Fruit fly (Drosophila melanogaster): Measurements from ENCODE around the gene CG4408.

Gene CG4408

DNA sequence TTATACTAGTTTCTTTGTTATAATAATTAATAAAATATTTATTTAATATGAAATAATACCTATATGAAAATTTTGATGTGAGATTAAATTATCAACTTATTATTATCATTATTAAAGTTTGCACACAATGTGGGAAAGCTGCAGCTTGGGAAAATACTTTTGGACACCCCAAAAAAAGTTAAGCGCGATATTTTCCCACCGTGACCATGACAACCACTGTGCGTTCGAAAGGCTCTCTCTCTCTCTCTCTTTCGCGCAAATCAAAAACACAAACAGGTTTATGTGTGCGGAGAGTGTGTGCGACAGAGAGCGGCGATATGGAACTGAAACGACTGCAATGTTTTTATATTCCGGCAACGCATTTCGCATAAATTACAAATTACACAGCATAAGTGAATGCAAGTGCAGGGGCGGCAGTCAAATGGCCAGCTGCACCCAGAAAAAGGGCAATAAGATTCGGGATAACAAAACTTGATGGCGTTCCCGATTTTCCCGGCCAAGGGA is 16.4 kb downstream of the CG4408 start (continued):
- TF ChIP-seq Hsf (GFP tag; optimal IDR thresholded peaks at IDR 0.05), result no peak
- TF ChIP-seq CG30020 (tag; optimal IDR thresholded peaks at IDR 0.05), result no peak
- peak; percentile 44 for TF ChIP-seq Xbp1 (GFP tag; optimal IDR thresholded peaks at IDR 0.05)
- no peak for TF ChIP-seq sim (GFP tag; IDR thresholded peaks at IDR 0.05)
- peak; percentile 27; the same call in 1 of the 3 replicates for TF ChIP-seq Dbx (GFP tag; IDR thresholded peaks at IDR 0.05)
- no peak for TF ChIP-seq amos (GFP tag; IDR thresholded peaks at IDR 0.05; ENCODE audit: partially characterized antibody)
- no peak for TF ChIP-seq Hey (tag; optimal IDR thresholded peaks at IDR 0.05)
- TF ChIP-seq CG13424 (tag; optimal IDR thresholded peaks at IDR 0.05), result peak; percentile 45
- TF ChIP-seq CG32772 (GFP tag; IDR thresholded peaks at IDR 0.05), result no peak
- TF ChIP-seq CG12236 (GFP tag; optimal IDR thresholded peaks at IDR 0.05), result no peak
- no peak for TF ChIP-seq CG10274 (GFP tag; optimal IDR thresholded peaks at IDR 0.05)
- no peak for TF ChIP-seq cwo (GFP tag; optimal IDR thresholded peaks at IDR 0.05)
- TF ChIP-seq hb (GFP tag; IDR thresholded peaks at IDR 0.05; ENCODE audit: partially characterized antibody), result no peak
- no peak for TF ChIP-seq CG34224 (GFP tag; IDR thresholded peaks at IDR 0.05; ENCODE audit: partially characterized antibody)
- peak; percentile 70 for TF ChIP-seq CG11504 (tag; optimal IDR thresholded peaks at IDR 0.05)
- no peak for TF ChIP-seq CG18011 (GFP tag; optimal IDR thresholded peaks at IDR 0.05)
- TF ChIP-seq luna (GFP tag; optimal IDR thresholded peaks at IDR 0.05), result no peak
- no peak for TF ChIP-seq sens-2 (GFP tag; IDR thresholded peaks at IDR 0.05)
- peak; percentile 59 for TF ChIP-seq CoRest (tag; optimal IDR thresholded peaks at IDR 0.05)
- peak; percentile 43; the same call in 1 of the 2 replicates for TF ChIP-seq sob (GFP tag; IDR thresholded peaks at IDR 0.05)
- peak in 1 of 2 experiments; percentile 20 for TF ChIP-seq dpn (GFP tag; optimal IDR thresholded peaks at IDR 0.05)
- TF ChIP-seq CHES-1-like (GFP tag; optimal IDR thresholded peaks at IDR 0.05), result no peak
- peak; percentile 75 for TF ChIP-seq gem (tag; optimal IDR thresholded peaks at IDR 0.05)
- TF ChIP-seq CG3163 (GFP tag; optimal IDR thresholded peaks at IDR 0.05), result no peak
- TF ChIP-seq Fer1 (GFP tag; optimal IDR thresholded peaks at IDR 0.05), result no peak
- TF ChIP-seq CG10543 (GFP tag; optimal IDR thresholded peaks at IDR 0.05), result no peak
- TF ChIP-seq CG10959 (GFP tag; IDR thresholded peaks at IDR 0.05), result no peak
- TF ChIP-seq NfI (GFP tag; optimal IDR thresholded peaks at IDR 0.05), result peak; percentile 7
- TF ChIP-seq CG31441 (GFP tag; IDR thresholded peaks at IDR 0.05), result peak; percentile 78
- TF ChIP-seq CG5180 (GFP tag; optimal IDR thresholded peaks at IDR 0.05), result peak; percentile 11
- no peak for TF ChIP-seq wek (GFP tag; optimal IDR thresholded peaks at IDR 0.05)
- TF ChIP-seq eyg (GFP tag; optimal IDR thresholded peaks at IDR 0.05), result no peak
- TF ChIP-seq dysf (GFP tag; IDR thresholded peaks at IDR 0.05), result peak; percentile 58; the same call in 2 of the 3 replicates
- no peak for TF ChIP-seq wor (GFP tag; IDR thresholded peaks at IDR 0.05)
- TF ChIP-seq lov (optimal IDR thresholded peaks at IDR 0.05), result no peak
- 0 out of 3 replicates have a peak, but pooled peaks have one; percentile 9 for TF ChIP-seq lov (GFP tag; IDR thresholded peaks at IDR 0.05)
- TF ChIP-seq CG15514 (GFP tag; optimal IDR thresholded peaks at IDR 0.05), result no peak
- no peak for TF ChIP-seq CG34376 (GFP tag; optimal IDR thresholded peaks at IDR 0.05)
- no peak for TF ChIP-seq Myb (GFP tag; optimal IDR thresholded peaks at IDR 0.05)
- TF ChIP-seq Trl (optimal IDR thresholded peaks at IDR 0.05), result peak in 1 of 2 experiments; percentile 57
- TF ChIP-seq Trl (GFP tag; optimal IDR thresholded peaks at IDR 0.05), result no peak
- TF ChIP-seq NFAT (GFP tag; IDR thresholded peaks at IDR 0.05), result peak; percentile 69
- TF ChIP-seq CG33213 (GFP tag; optimal IDR thresholded peaks at IDR 0.05), result no peak
- no peak for TF ChIP-seq fru (optimal IDR thresholded peaks at IDR 0.05)
- TF ChIP-seq ham (GFP tag; IDR thresholded peaks at IDR 0.05), result no peak
- TF ChIP-seq pzg (GFP tag; optimal IDR thresholded peaks at IDR 0.05), result no peak
- no peak for TF ChIP-seq Ets97D (GFP tag; optimal IDR thresholded peaks at IDR 0.05)
- no peak for TF ChIP-seq CG12744 (GFP tag; optimal IDR thresholded peaks at IDR 0.05)
- TF ChIP-seq Max (GFP tag; optimal IDR thresholded peaks at IDR 0.05), result no peak
- TF ChIP-seq CG18599 (GFP tag; optimal IDR thresholded peaks at IDR 0.05), result peak; percentile 2
- peak; percentile 30 for TF ChIP-seq ATbp (GFP tag; optimal IDR thresholded peaks at IDR 0.05)

Measured in whole organism, embryonic.